Worm (Caenorhabditis elegans): ENCODE measurements around the gene ubc-7.

DNA sequence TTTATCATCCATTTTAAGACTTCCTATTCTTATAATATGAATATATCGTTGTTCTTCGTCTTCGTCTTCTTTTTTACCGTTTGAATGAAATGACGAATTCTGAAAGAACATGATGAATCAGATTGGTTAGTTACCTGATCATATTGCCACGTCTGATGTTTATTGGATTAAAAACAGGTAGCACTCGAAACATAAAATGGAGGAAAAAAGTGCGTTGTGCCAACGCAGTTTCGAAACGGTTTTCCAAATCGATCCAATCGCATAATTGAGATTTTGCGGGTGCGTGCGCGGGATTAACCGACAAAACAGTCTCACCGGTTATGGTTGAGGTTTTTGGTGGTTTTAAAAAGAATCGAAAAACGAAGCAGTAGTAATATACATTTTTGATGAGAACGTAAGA lies 35.4 kb downstream of the ubc-7 start, which contains the start of gene rom-2:
- TF ChIP-seq ztf-18 (tag; optimal IDR thresholded peaks at IDR 0.05) (no peak), nhr-27 (tag; optimal IDR thresholded peaks at IDR 0.05) (no peak), mel-28 (tag; optimal IDR thresholded peaks at IDR 0.05; ENCODE audit: borderline replicate concordance) (no peak), Y79H2A.3 (GFP tag; conservative IDR thresholded peaks at IDR 0.05) (no peak), ztf-26 (tag; optimal IDR thresholded peaks at IDR 0.05) (no peak), unc-62 (GFP tag; optimal IDR thresholded peaks at IDR 0.05) (no peak), repo-1 (tag; optimal IDR thresholded peaks at IDR 0.05) (no peak), ets-4 (GFP tag; optimal IDR thresholded peaks at IDR 0.05) (no peak), nhr-179 (tag; optimal IDR thresholded peaks at IDR 0.05) (no peak), tbx-9 (tag; optimal IDR thresholded peaks at IDR 0.05; ENCODE audit: borderline replicate concordance) (no peak), Y56A3A.18 (GFP tag; IDR thresholded peaks at IDR 0.05) (no peak)
